Fruit fly (Drosophila melanogaster) whole organism, adult: ENCODE data around the gene glec.

Experiments used
- CG14711 ChIP-seq: fragments of 200-800 bp; sonication (Bioruptor generic); optimal IDR thresholded peaks from 2 replicates; lab custom pipeline; 2018; ENCODE audit warnings: missing biosample characterization, mild to moderate bottlenecking, missing genetic modification characterization, moderate library complexity
- Hr96 ChIP-seq: fragments of 200-800 bp; sonication (Bioruptor generic); optimal IDR thresholded peaks from 2 replicates; lab custom pipeline; 2016; ENCODE audit warnings: missing biosample characterization, missing genetic modification characterization
- Mnt ChIP-seq: fragments of 200-800 bp; sonication (Bioruptor generic); optimal IDR thresholded peaks from 2 replicates; lab custom pipeline; 2016; ENCODE audit warnings: missing biosample characterization, mild to moderate bottlenecking, missing genetic modification characterization
- cic ChIP-seq: fragments of 200-800 bp; sonication (Bioruptor generic); optimal IDR thresholded peaks from 2 replicates; lab custom pipeline; 2017; ENCODE audit warnings: missing biosample characterization, mild to moderate bottlenecking, missing genetic modification characterization, moderate library complexity
- cnc ChIP-seq, 2 experiments: fragments of >200 bp; optimal IDR thresholded peaks; 2 replicates each; lab custom pipeline; 2017
- pad ChIP-seq: fragments of 200-800 bp; sonication (Bioruptor generic); optimal IDR thresholded peaks from 3 replicates; lab custom pipeline; 2017; ENCODE audit warnings: missing biosample characterization, missing genetic modification characterization, mild to moderate bottlenecking, moderate library complexity, missing genetic modification reagents
- tj ChIP-seq: fragments of 200-800 bp; sonication (Bioruptor generic); optimal IDR thresholded peaks from 3 replicates; lab custom pipeline; 2017; ENCODE audit warnings: missing biosample characterization, mild to moderate bottlenecking, missing genetic modification characterization, moderate library complexity

dm6 chr3R:21849988-21850460, 6.0 kb downstream of the glec start:
- TF ChIP-seq pad (GFP tag; lab: Kevin White, UChicago), result peak; percentile 16
- peak; percentile 44 to 49 for TF ChIP-seq cnc (optimal IDR thresholded peaks at IDR 0.05; lab: Kevin White, UChicago)
- TF ChIP-seq tj (GFP tag; lab: Kevin White, UChicago), result peak; percentile 32
- peak; percentile 60 for TF ChIP-seq cic (GFP tag; lab: Kevin White, UChicago)
- TF ChIP-seq Hr96 (GFP tag; lab: Kevin White, UChicago), result peak; percentile 38
- TF ChIP-seq CG14711 (tag; lab: Kevin White, UChicago), result no peak
- TF ChIP-seq Mnt (GFP tag; lab: Kevin White, UChicago), result no peak
